Worm (Caenorhabditis elegans) whole organism, L3 larva: Measurements from ENCODE around the gene prkl-1.

ENCODE experiments used
- ZK546.5 ChIP-seq: sonication (generic microtip); optimal IDR thresholded peaks from 2 replicates; lab custom pipeline; 2017; ENCODE audit warnings: missing biosample characterization, missing genetic modification characterization
- aly-2 ChIP-seq: fragments of 150-350 bp; optimal IDR thresholded peaks from 2 replicates; lab custom pipeline; 2014; ENCODE audit warnings: missing biosample characterization, missing genetic modification characterization
- ama-1 ChIP-seq: fragments of 150-350 bp; optimal IDR thresholded peaks from 2 replicates; lab custom pipeline; 2018
- ceh-9 ChIP-seq: sonication (generic microtip); optimal IDR thresholded peaks from 2 replicates; lab custom pipeline; 2018; ENCODE audit warnings: missing biosample characterization, missing genetic modification characterization
- daf-12 ChIP-seq: fragments of 150-350 bp; optimal IDR thresholded peaks from 2 replicates; lab custom pipeline; 2014; ENCODE audit warnings: missing biosample characterization, missing genetic modification reagents, missing genetic modification characterization
- egl-5 ChIP-seq: fragments of 150-350 bp; optimal IDR thresholded peaks from 2 replicates; lab custom pipeline; 2017; ENCODE audit warnings: missing biosample characterization, missing genetic modification reagents, missing genetic modification characterization, inconsistent platforms
- elt-1 ChIP-seq: fragments of 150-350 bp; optimal IDR thresholded peaks from 2 replicates; lab custom pipeline; 2014; ENCODE audit warnings: missing biosample characterization, missing genetic modification characterization
- elt-2 ChIP-seq: sonication (generic microtip); optimal IDR thresholded peaks from 2 replicates; lab custom pipeline; 2016; ENCODE audit warnings: missing genetic modification reagents, mild to moderate bottlenecking, missing genetic modification characterization, missing compliant biosample characterization
- elt-3 ChIP-seq, 3 experiments: fragments of 150-350 bp in 1 of 3; sonication (generic microtip) in 2 of 3; optimal IDR thresholded peaks; 2 replicates in 2 of 3; 4 replicates in 1 of 3; lab custom pipeline; 2014 to 2017; ENCODE audit warnings: missing biosample characterization in 3 of 3, missing genetic modification characterization in 3 of 3
- fkh-10 ChIP-seq: sonication (generic microtip); optimal IDR thresholded peaks from 2 replicates; lab custom pipeline; 2017; ENCODE audit warnings: missing biosample characterization, missing genetic modification reagents, missing genetic modification characterization
- fkh-2 ChIP-seq: fragments of 150-350 bp; optimal IDR thresholded peaks from 2 replicates; lab custom pipeline; 2014; ENCODE audit warnings: missing biosample characterization, missing genetic modification reagents, missing genetic modification characterization
- fos-1 ChIP-seq: fragments of 150-350 bp; optimal IDR thresholded peaks from 2 replicates; lab custom pipeline; 2014; ENCODE audit warnings: missing biosample characterization, missing genetic modification characterization
- hmg-11 ChIP-seq: sonication (generic microtip); optimal IDR thresholded peaks from 2 replicates; lab custom pipeline; 2016; ENCODE audit warnings: missing genetic modification characterization, missing compliant biosample characterization
- jun-1 ChIP-seq: fragments of 150-350 bp; optimal IDR thresholded peaks from 2 replicates; lab custom pipeline; 2014; ENCODE audit warnings: missing biosample characterization, missing genetic modification reagents, missing genetic modification characterization
- lin-15B ChIP-seq: fragments of 150-350 bp; optimal IDR thresholded peaks from 2 replicates; lab custom pipeline; 2014; ENCODE audit warnings: missing biosample characterization, missing genetic modification characterization
- mdl-1 ChIP-seq: fragments of 150-350 bp; optimal IDR thresholded peaks from 2 replicates; lab custom pipeline; 2014; ENCODE audit warnings: missing biosample characterization, missing genetic modification characterization
- mml-1 ChIP-seq: fragments of 150-350 bp; sonication (generic microtip); optimal IDR thresholded peaks from 3 replicates; lab custom pipeline; 2014; ENCODE audit warnings: missing biosample characterization, missing genetic modification characterization
- nfya-1 ChIP-seq: sonication (generic microtip); optimal IDR thresholded peaks from 2 replicates; lab custom pipeline; 2017; ENCODE audit warnings: missing genetic modification characterization, mild to moderate bottlenecking, missing compliant biosample characterization, antibody characterized with exemption, moderate library complexity; ENCODE audit not compliant: insufficient read depth
- nhr-12 ChIP-seq: fragments of 150-350 bp; optimal IDR thresholded peaks from 2 replicates; lab custom pipeline; 2014; ENCODE audit warnings: missing biosample characterization, missing genetic modification characterization
- nhr-23 ChIP-seq: fragments of 150-350 bp; optimal IDR thresholded peaks from 2 replicates; lab custom pipeline; 2014; ENCODE audit warnings: missing biosample characterization, missing genetic modification reagents, missing genetic modification characterization
- nhr-237 ChIP-seq: fragments of 150-350 bp; optimal IDR thresholded peaks from 2 replicates; lab custom pipeline; 2014; ENCODE audit warnings: missing biosample characterization, missing genetic modification characterization
- nhr-25 ChIP-seq: sonication (generic microtip); optimal IDR thresholded peaks from 2 replicates; lab custom pipeline; 2017; ENCODE audit warnings: missing biosample characterization, missing genetic modification characterization
- nhr-28 ChIP-seq: fragments of 150-350 bp; optimal IDR thresholded peaks from 2 replicates; lab custom pipeline; 2014; ENCODE audit warnings: missing biosample characterization, missing genetic modification characterization
- nhr-43 ChIP-seq: sonication (generic microtip); optimal IDR thresholded peaks from 2 replicates; lab custom pipeline; 2016; ENCODE audit warnings: mild to moderate bottlenecking, missing genetic modification characterization, missing compliant biosample characterization; ENCODE audit not compliant: poor library complexity, severe bottlenecking
- nhr-67 ChIP-seq: fragments of 150-350 bp; optimal IDR thresholded peaks from 2 replicates; lab custom pipeline; 2014; ENCODE audit warnings: missing biosample characterization, missing genetic modification characterization
- nhr-76 ChIP-seq: fragments of 150-350 bp; sonication (generic microtip); optimal IDR thresholded peaks from 5 replicates; lab custom pipeline; 2014; ENCODE audit warnings: missing biosample characterization, missing genetic modification characterization
- nhr-77 ChIP-seq: fragments of 150-350 bp; optimal IDR thresholded peaks from 2 replicates; lab custom pipeline; 2014; ENCODE audit warnings: missing biosample characterization, missing genetic modification characterization
- pha-4 ChIP-seq: fragments of 150-350 bp; optimal IDR thresholded peaks from 2 replicates; lab custom pipeline; 2014; ENCODE audit warnings: missing biosample characterization, missing genetic modification reagents, missing genetic modification characterization
- pqm-1 ChIP-seq: fragments of 150-350 bp; optimal IDR thresholded peaks from 2 replicates; lab custom pipeline; 2017; ENCODE audit warnings: missing biosample characterization, missing genetic modification characterization, inconsistent platforms
- sea-2 ChIP-seq: fragments of 150-350 bp; sonication (generic microtip); optimal IDR thresholded peaks from 4 replicates; lab custom pipeline; 2014; ENCODE audit warnings: missing biosample characterization, missing genetic modification reagents, missing genetic modification characterization
- skn-1 ChIP-seq: fragments of 150-350 bp; optimal IDR thresholded peaks from 2 replicates; lab custom pipeline; 2014; ENCODE audit warnings: missing biosample characterization, missing genetic modification characterization
- snpc-4 ChIP-seq: fragments of 150-350 bp; optimal IDR thresholded peaks from 2 replicates; lab custom pipeline; 2014; ENCODE audit warnings: missing biosample characterization, missing genetic modification characterization
- tbx-2 ChIP-seq: sonication (generic microtip); optimal IDR thresholded peaks from 2 replicates; lab custom pipeline; 2016; ENCODE audit warnings: mild to moderate bottlenecking, missing genetic modification characterization, missing compliant biosample characterization
- unc-62 ChIP-seq: fragments of 150-350 bp; sonication (generic microtip); optimal IDR thresholded peaks from 4 replicates; lab custom pipeline; 2014; ENCODE audit warnings: missing biosample characterization, missing genetic modification reagents, missing genetic modification characterization
- ztf-11 ChIP-seq: fragments of 150-350 bp; optimal IDR thresholded peaks from 2 replicates; lab custom pipeline; 2014; ENCODE audit warnings: missing biosample characterization, missing genetic modification characterization
- ztf-4 ChIP-seq: fragments of 150-350 bp; optimal IDR thresholded peaks from 2 replicates; lab custom pipeline; 2014; ENCODE audit warnings: missing biosample characterization, missing genetic modification characterization

The prkl-1 gene

ce11 chrIV:7016502-7016901 is 29.8 kb upstream of the prkl-1 start:
- peak; percentile 21 for TF ChIP-seq hmg-11 (tag; lab: Kevin White, UChicago)
- no peak for TF ChIP-seq mml-1 (tag; lab: Kevin White, UChicago)
- TF ChIP-seq elt-2 (tag; lab: Kevin White, UChicago), result peak; percentile 47
- TF ChIP-seq pha-4, result peak; percentile 75
- no peak for TF ChIP-seq nhr-76 (tag; lab: Kevin White, UChicago)
- no peak for TF ChIP-seq nhr-77 (tag; lab: Kevin White, UChicago)
- no peak for TF ChIP-seq ama-1 (lab: Kevin White, UChicago)
- no peak for TF ChIP-seq ZK546.5 (tag; lab: Kevin White, UChicago)
- peak; percentile 42 for TF ChIP-seq nhr-23 (tag; lab: Kevin White, UChicago)
- no peak for TF ChIP-seq elt-3 (tag; optimal IDR thresholded peaks at IDR 0.05; lab: Kevin White, UChicago)
- no peak for TF ChIP-seq fkh-10 (GFP tag; lab: Kevin White, UChicago)
- TF ChIP-seq lin-15B (tag; lab: Kevin White, UChicago), result peak; percentile 9
- TF ChIP-seq pqm-1 (tag; lab: Kevin White, UChicago), result peak; percentile 68
- TF ChIP-seq nhr-12, result no peak
- TF ChIP-seq nhr-25 (tag; lab: Kevin White, UChicago), result peak; percentile 53
- TF ChIP-seq egl-5 (tag; lab: Kevin White, UChicago), result peak; percentile 62
- TF ChIP-seq snpc-4 (tag; lab: Kevin White, UChicago), result no peak
- TF ChIP-seq fos-1, result no peak
- TF ChIP-seq fkh-2 (tag; lab: Kevin White, UChicago), result no peak
- peak; percentile 5 for TF ChIP-seq nhr-43 (tag; lab: Kevin White, UChicago)
- TF ChIP-seq tbx-2 (tag; lab: Kevin White, UChicago), result no peak
- TF ChIP-seq ztf-11 (tag; lab: Kevin White, UChicago), result no peak
- TF ChIP-seq nfya-1 (tag; lab: Kevin White, UChicago), result peak; percentile 57
- no peak for TF ChIP-seq daf-12 (tag; lab: Kevin White, UChicago)
- TF ChIP-seq, all 47 proteins: peak for 10

ce11 chrIV:7012731-7013445 is 26.2 kb upstream of the prkl-1 start:
- TF ChIP-seq ceh-9 (tag; lab: Kevin White, UChicago) (no peak), fos-1 (no peak), sea-2 (GFP tag; lab: Kevin White, UChicago) (no peak), nfya-1 (tag; lab: Kevin White, UChicago) (peak; percentile 18), nhr-43 (tag; lab: Kevin White, UChicago) (no peak), lin-15B (tag; lab: Kevin White, UChicago) (peak; percentile 24), unc-62 (GFP tag; lab: Kevin White, UChicago) (no peak), nhr-77 (tag; lab: Kevin White, UChicago) (no peak), nhr-237 (tag; lab: Kevin White, UChicago) (no peak), pha-4 (peak; percentile 50), ztf-11 (tag; lab: Kevin White, UChicago) (no peak), aly-2 (no peak), nhr-23 (tag; lab: Kevin White, UChicago) (no peak), elt-2 (tag; lab: Kevin White, UChicago) (peak; percentile 18)

- TF ChIP-seq elt-2 (tag; lab: Kevin White, UChicago) (no peak), tbx-2 (tag; lab: Kevin White, UChicago) (no peak), nhr-67 (tag; lab: Kevin White, UChicago) (no peak), jun-1 (no peak), nhr-28 (no peak), egl-5 (tag; lab: Kevin White, UChicago) (no peak), ztf-4 (no peak), nfya-1 (tag; lab: Kevin White, UChicago) (no peak), mdl-1 (tag; lab: Kevin White, UChicago) (no peak), fos-1 (no peak), skn-1 (tag; lab: Kevin White, UChicago) (no peak), snpc-4 (tag; lab: Kevin White, UChicago) (no peak), elt-1 (tag; lab: Kevin White, UChicago) (no peak), fkh-2 (tag; lab: Kevin White, UChicago) (no peak), nhr-237 (tag; lab: Kevin White, UChicago) (no peak), daf-12 (tag; lab: Kevin White, UChicago) (no peak)
- TF ChIP-seq, all 47 proteins: peak for 0
Measured at ce11 chrIV:7012214-7012613, 25.5 kb upstream of the prkl-1 start.
